Fruit fly (Drosophila melanogaster) Kc167 (cell line): ENCODE measurements around the gene TP53INP.

Source experiments
- Myc ChIP-seq: fragments of >200 bp; optimal IDR thresholded peaks from 2 replicates; lab custom pipeline; 2017; ENCODE audit warnings: missing external identifiers
- Sin3A ChIP-seq: fragments of >200 bp; optimal IDR thresholded peaks from 2 replicates; lab custom pipeline; 2018; ENCODE audit warnings: missing external identifiers
- h ChIP-seq: fragments of >200 bp; optimal IDR thresholded peaks from 3 replicates; lab custom pipeline; 2018; ENCODE audit warnings: missing external identifiers
- insv ChIP-seq: fragments of >200 bp; optimal IDR thresholded peaks from 3 replicates; lab custom pipeline; 2018; ENCODE audit warnings: missing external identifiers
- psq ChIP-seq: fragments of >200 bp; optimal IDR thresholded peaks from 2 replicates; lab custom pipeline; 2017; ENCODE audit warnings: missing external identifiers
- ttk ChIP-seq: sonication (Bioruptor generic); optimal IDR thresholded peaks from 2 replicates; lab custom pipeline; 2017; ENCODE audit warnings: missing external identifiers

Gene TP53INP

dm6 chr3L:4409134-4409897 lies 2.6 kb downstream of the TP53INP start:
- TF ChIP-seq Myc (lab: Kevin White, UChicago) (no peak), Sin3A (no peak), psq (lab: Kevin White, UChicago) (no peak), insv (lab: Kevin White, UChicago) (no peak), h (lab: Kevin White, UChicago) (no peak), ttk (lab: Kevin White, UChicago) (no peak)

DNA sequence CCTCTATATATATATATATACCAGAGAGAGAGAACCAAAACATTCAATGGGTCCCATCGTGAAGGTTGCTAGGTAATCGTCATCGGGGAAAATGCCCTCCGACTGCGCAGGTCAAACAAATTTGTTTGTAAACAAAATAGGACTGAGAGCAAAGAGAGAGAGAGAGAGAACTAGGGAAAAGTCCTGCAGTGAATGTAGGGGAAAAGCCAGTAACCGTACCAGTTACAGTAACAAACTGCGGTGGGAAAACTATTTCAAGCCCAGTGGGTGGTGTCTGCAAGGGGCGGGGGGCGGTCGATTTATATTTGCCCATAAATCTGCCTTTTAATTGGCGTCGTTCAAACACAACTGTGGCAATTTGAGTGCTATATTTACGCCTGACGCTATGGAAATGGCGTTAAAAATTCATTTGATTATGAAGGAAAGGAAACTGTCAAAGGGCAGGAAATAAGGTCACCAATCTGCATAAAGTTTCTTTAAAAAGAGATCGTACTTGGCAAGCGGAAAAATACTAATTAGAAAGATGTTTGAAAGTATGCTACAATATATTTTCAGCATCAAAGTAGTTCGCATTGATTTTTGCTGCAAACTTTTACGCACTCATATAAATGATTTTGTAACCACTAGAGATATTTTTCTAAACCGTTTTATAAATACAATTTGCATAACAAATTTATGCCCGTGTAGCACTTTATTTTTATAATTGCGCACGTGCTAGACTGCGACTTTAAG lies 3.3 kb downstream of the TP53INP start:
- TF ChIP-seq insv (lab: Kevin White, UChicago) (no peak), h (lab: Kevin White, UChicago) (no peak)

DNA sequence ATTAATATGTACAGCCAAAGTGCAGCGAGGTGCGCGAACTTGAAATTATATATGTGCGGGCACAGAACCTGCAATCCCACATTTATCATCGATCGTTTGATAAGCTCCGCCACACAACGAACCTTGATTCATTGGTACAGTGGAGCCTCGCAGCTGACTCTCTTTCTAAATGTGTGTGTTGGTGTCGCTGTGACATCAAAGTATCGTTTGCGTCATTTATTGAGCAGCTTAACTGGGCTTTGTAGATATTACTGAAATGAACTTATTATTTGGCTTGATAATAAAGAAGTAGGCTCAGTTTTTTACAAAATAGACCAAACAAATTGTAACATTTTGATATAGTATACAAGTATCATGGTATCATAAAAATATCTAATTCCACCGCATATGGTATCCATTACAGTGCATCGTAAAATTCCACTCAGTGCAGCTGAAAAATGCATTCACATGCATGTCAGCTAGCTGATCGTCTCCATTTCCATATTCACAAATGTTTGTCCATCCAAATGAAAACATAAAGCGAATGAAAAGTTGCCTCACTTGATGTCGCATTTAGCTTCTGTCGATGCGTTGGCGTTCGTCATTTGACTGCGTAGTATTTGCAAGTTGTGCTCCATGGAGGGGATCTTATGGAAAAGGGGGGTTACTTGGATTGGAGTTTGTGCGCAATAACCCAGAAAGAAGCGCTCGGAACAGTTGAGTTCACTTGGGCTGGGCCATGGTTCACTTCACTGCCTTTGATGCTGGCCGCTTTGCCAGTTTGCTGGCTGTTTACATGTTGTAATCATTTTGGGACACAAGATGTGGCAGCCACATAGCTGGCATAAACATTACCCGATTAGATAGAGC lies 4.5 kb downstream of the TP53INP start:
- TF ChIP-seq psq (lab: Kevin White, UChicago) (no peak), Myc (lab: Kevin White, UChicago) (no peak), ttk (lab: Kevin White, UChicago) (no peak), insv (lab: Kevin White, UChicago) (no peak), Sin3A (no peak), h (lab: Kevin White, UChicago) (no peak)

- TF ChIP-seq Myc (lab: Kevin White, UChicago) (no peak), ttk (lab: Kevin White, UChicago) (no peak), insv (lab: Kevin White, UChicago) (no peak), psq (lab: Kevin White, UChicago) (no peak), h (lab: Kevin White, UChicago) (no peak), Sin3A (no peak)
These were observed 5.2 kb downstream of the TP53INP start for dm6 chr3L:4411951-4412350.

DNA sequence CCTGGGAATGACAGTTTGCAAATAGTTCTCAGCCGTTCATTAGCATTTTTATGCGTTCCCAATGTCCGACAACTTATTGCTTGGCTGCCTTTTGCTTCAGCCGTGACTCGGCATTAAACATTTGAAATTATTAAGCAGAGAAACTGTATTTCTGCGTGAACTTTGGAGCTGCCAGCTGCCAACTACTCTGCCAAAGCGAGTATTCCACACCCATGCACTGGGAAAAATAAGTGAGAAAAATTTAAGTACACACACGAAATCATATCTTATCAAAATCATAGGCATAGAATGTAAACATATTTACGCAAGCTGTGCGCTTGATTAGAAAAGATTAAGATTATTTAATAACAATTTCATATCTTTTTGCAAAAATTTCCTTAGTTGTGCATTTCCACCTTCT lies 6.2 kb downstream of the TP53INP start:
- TF ChIP-seq psq (lab: Kevin White, UChicago) (no peak), ttk (lab: Kevin White, UChicago) (no peak), Sin3A (no peak), Myc (lab: Kevin White, UChicago) (no peak), insv (lab: Kevin White, UChicago) (no peak), h (lab: Kevin White, UChicago) (no peak)

dm6 chr3L:4413800-4414446 lies 7.2 kb downstream of the TP53INP start:
- no peak for TF ChIP-seq ttk (lab: Kevin White, UChicago)
- TF ChIP-seq Sin3A = no peak
- no peak for TF ChIP-seq h (lab: Kevin White, UChicago)
- no peak for TF ChIP-seq Myc (lab: Kevin White, UChicago)
- TF ChIP-seq insv (lab: Kevin White, UChicago) = no peak
- TF ChIP-seq psq (lab: Kevin White, UChicago) = no peak

DNA sequence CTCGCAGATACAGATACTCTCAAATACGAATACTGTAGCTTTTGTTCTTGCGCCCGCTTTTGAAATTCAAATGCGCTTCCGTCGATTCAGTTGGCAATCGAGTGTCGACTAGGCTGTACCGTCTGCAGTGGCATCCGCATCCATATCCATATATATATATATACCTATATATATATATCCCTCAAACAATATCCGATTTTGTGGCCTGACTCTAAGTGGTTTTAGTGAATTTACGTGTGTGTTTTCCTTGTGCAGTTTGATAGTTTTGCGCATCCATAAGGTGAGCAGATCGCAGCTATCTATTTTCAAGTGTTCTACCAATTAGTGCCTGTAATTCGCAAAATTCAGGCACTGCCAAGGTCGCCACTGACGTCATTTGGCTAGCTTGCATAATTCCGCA lies 7.8 kb downstream of the TP53INP start:
- TF ChIP-seq insv (lab: Kevin White, UChicago) (no peak), Myc (lab: Kevin White, UChicago) (no peak), Sin3A (no peak), psq (lab: Kevin White, UChicago) (no peak), ttk (lab: Kevin White, UChicago) (no peak), h (lab: Kevin White, UChicago) (no peak)

- no peak for TF ChIP-seq insv (lab: Kevin White, UChicago)
- TF ChIP-seq psq (lab: Kevin White, UChicago) = no peak
- TF ChIP-seq h (lab: Kevin White, UChicago) = no peak
- no peak for TF ChIP-seq Sin3A
- TF ChIP-seq Myc (lab: Kevin White, UChicago) = no peak
These were observed 8.9 kb downstream of the TP53INP start for dm6 chr3L:4415326-4416274.

- no peak for TF ChIP-seq ttk (lab: Kevin White, UChicago)
- TF ChIP-seq h (lab: Kevin White, UChicago) = no peak
- TF ChIP-seq Myc (lab: Kevin White, UChicago) = no peak
- TF ChIP-seq Sin3A = no peak
- TF ChIP-seq insv (lab: Kevin White, UChicago) = no peak
- TF ChIP-seq psq (lab: Kevin White, UChicago) = no peak
These were observed 10.3 kb downstream of the TP53INP start for dm6 chr3L:4417068-4417467.

DNA sequence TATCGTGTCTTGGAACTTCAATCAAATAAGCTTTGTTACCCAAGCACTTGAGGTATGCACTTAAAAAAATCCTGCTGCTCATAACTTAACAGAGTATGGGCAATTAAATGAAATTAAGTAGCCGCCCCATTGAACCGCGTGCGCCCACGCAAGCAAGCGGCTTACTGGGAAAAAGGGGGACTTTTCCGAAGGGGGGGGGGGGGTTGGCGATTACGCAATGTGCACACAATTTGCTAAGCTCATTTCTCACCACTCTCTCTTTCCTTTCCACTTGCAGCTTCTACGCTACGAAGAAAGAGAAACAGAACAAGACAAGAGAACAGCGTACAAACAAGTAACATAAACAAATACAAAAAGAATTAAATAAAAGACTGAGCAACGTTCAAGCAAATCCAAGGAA lies 10.8 kb downstream of the TP53INP start:
- TF ChIP-seq insv (lab: Kevin White, UChicago) (no peak), h (lab: Kevin White, UChicago) (no peak), Sin3A (no peak)
